Worm (Caenorhabditis elegans) whole organism, L2 larva: ENCODE results near the gene ced-13.

ENCODE experiments used
- ama-1 ChIP-seq: fragments of 150-350 bp; optimal IDR thresholded peaks from 2 replicates; lab custom pipeline; 2018; ENCODE audit warnings: inconsistent platforms
- mdl-1 ChIP-seq, 2 experiments: fragments of 150-350 bp in 1 of 2; sonication (generic microtip) in 1 of 2; optimal IDR thresholded peaks; 2 replicates each; lab custom pipeline; 2017; ENCODE audit warnings: missing biosample characterization in 2 of 2, missing genetic modification characterization in 2 of 2
- nhr-11 ChIP-seq: fragments of 150-350 bp; optimal IDR thresholded peaks from 2 replicates; lab custom pipeline; 2014; ENCODE audit warnings: missing biosample characterization, missing genetic modification characterization
- skn-1 ChIP-seq: sonication (generic microtip); optimal IDR thresholded peaks from 2 replicates; lab custom pipeline; 2017; ENCODE audit warnings: missing biosample characterization, missing genetic modification characterization
- unc-39 ChIP-seq: fragments of 150-350 bp; optimal IDR thresholded peaks from 2 replicates; lab custom pipeline; 2014; ENCODE audit warnings: missing biosample characterization, missing genetic modification characterization
- ztf-4 ChIP-seq: fragments of 150-350 bp; optimal IDR thresholded peaks from 2 replicates; lab custom pipeline; 2014; ENCODE audit warnings: missing biosample characterization, missing genetic modification characterization

DNA sequence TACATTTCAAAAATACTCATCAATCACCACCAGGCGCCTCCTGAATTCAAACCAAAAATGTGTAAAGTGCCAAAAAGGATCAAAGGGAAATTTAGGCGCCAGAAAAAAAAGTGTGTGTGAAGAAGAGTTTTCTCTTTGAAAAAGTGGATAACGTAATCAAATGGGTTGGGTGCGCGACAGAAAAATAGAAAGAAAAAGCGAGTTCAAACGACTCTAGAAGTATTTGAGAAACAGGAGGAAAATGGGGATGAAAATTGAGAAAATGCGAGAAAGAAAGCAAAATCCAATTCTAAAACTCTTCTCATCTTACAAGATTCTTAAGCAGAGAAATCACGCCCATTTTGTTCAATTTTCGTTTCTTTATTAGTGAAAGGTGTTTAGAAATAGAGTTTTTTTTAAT lies 9.0 kb upstream of the ced-13 start:
- TF ChIP-seq ama-1 (lab: Kevin White, UChicago): no peak
- TF ChIP-seq mdl-1 (tag; optimal IDR thresholded peaks at IDR 0.05; lab: Kevin White, UChicago): no peak
- TF ChIP-seq ztf-4 (tag; lab: Kevin White, UChicago): no peak
- TF ChIP-seq skn-1: no peak
- no peak for TF ChIP-seq unc-39
- no peak for TF ChIP-seq nhr-11 (tag; lab: Kevin White, UChicago)
